Fruit fly (Drosophila melanogaster) S2 (cell line): ENCODE measurements around the gene CG33510.

Experiments used
- CG8478 ChIP-seq: fragments of >200 bp; optimal IDR thresholded peaks from 2 replicates; lab custom pipeline; 2018
- CTCF ChIP-seq, 2 experiments: fragments of >200 bp; optimal IDR thresholded peaks; 2 replicates each; lab custom pipeline; 2018

DNA sequence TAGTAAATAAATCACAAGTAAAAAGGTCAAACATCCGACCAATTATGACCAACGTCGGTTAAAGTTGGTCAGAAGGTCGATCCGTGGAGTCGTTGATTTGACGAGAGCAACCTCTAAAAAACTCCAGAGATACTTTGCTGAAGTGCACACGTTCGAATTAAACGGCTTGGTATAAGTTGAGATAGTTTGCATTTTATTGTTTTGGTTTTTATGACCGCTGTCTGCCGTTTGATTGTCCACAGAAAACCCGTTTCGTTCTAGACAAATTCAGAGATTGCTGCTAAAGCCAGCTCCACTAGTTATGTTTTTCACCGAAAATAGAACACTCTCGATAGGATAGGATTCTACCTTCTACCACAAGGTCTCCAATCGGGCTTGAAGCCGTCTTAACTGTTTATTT is 10.3 kb downstream of the CG33510 start:
- TF ChIP-seq CG8478 (lab: Kevin White, UChicago), result no peak
- no peak for TF ChIP-seq CTCF (optimal IDR thresholded peaks at IDR 0.05; lab: Kevin White, UChicago)
